Fruit fly (Drosophila melanogaster) whole organism, embryonic: Measurements from ENCODE around the gene CG17224.

ENCODE experiments used
- Antp ChIP-seq: fragments of 200-800 bp; sonication (Bioruptor generic); optimal IDR thresholded peaks from 3 replicates; lab custom pipeline; 2016; ENCODE audit warnings: missing biosample characterization, missing genetic modification characterization
- B-H1 ChIP-seq: fragments of 200-800 bp; sonication (Bioruptor generic); IDR thresholded peaks from 3 replicates; pipeline ENCODE4 v1.3.6; 2022; ENCODE audit warnings: missing biosample characterization, missing genetic modification characterization
- Blimp-1 ChIP-seq: fragments of 200-800 bp; sonication (Bioruptor generic); optimal IDR thresholded peaks from 3 replicates; lab custom pipeline; 2018; ENCODE audit warnings: missing biosample characterization, missing genetic modification characterization, mild to moderate bottlenecking, moderate library complexity, missing genetic modification reagents
- CG1024 ChIP-seq: fragments of 200-800 bp; sonication (Bioruptor generic); IDR thresholded peaks from 2 replicates; pipeline ENCODE4 v1.3.6; 2022; ENCODE audit warnings: missing biosample characterization, missing genetic modification characterization
- CG10274 ChIP-seq: fragments of 200-800 bp; sonication (Bioruptor generic); optimal IDR thresholded peaks from 3 replicates; lab custom pipeline; 2017; ENCODE audit warnings: missing biosample characterization, mild to moderate bottlenecking, missing genetic modification characterization
- CG10565 ChIP-seq: fragments of 200-800 bp; sonication (Bioruptor generic); optimal IDR thresholded peaks from 3 replicates; lab custom pipeline; 2016; ENCODE audit warnings: missing biosample characterization, mild to moderate bottlenecking, missing genetic modification characterization
- CG12155 ChIP-seq: fragments of 200-800 bp; sonication (Bioruptor generic); optimal IDR thresholded peaks from 3 replicates; lab custom pipeline; 2016; ENCODE audit warnings: missing biosample characterization, missing genetic modification characterization
- CG12299 ChIP-seq: fragments of 200-800 bp; sonication (Bioruptor generic); optimal IDR thresholded peaks from 2 replicates; lab custom pipeline; 2018; ENCODE audit warnings: missing biosample characterization, mild to moderate bottlenecking, missing genetic modification characterization
- CG14965 ChIP-seq: fragments of 200-800 bp; sonication (Bioruptor generic); optimal IDR thresholded peaks from 2 replicates; lab custom pipeline; 2016; ENCODE audit warnings: missing biosample characterization, missing genetic modification characterization, borderline replicate concordance
- CG17186 ChIP-seq: fragments of 200-800 bp; sonication (Bioruptor generic); optimal IDR thresholded peaks from 3 replicates; lab custom pipeline; 2017; ENCODE audit warnings: missing biosample characterization, missing genetic modification reagents, missing genetic modification characterization
- CG31441 ChIP-seq: fragments of 200-800 bp; sonication (Bioruptor generic); IDR thresholded peaks from 2 replicates; pipeline ENCODE4 v1.3.6; 2022; ENCODE audit warnings: missing biosample characterization, missing genetic modification characterization
- CG34376 ChIP-seq: fragments of 200-800 bp; sonication (Bioruptor generic); optimal IDR thresholded peaks from 2 replicates; lab custom pipeline; 2018; ENCODE audit warnings: missing biosample characterization, mild to moderate bottlenecking, missing genetic modification characterization
- CG42726 ChIP-seq: fragments of 200-800 bp; sonication (Bioruptor generic); IDR thresholded peaks from 2 replicates; pipeline ENCODE4 v1.3.6; 2022; ENCODE audit warnings: missing biosample characterization, missing genetic modification characterization; ENCODE audit not compliant: partially characterized antibody
- CG4730 ChIP-seq: fragments of 200-800 bp; sonication (Bioruptor generic); IDR thresholded peaks from 2 replicates; pipeline ENCODE4 v1.3.6; 2022; ENCODE audit warnings: missing biosample characterization, missing genetic modification characterization
- CG6813 ChIP-seq: fragments of 200-800 bp; sonication (Bioruptor generic); optimal IDR thresholded peaks from 2 replicates; lab custom pipeline; 2017; ENCODE audit warnings: missing biosample characterization, missing genetic modification characterization, mild to moderate bottlenecking, moderate library complexity, missing genetic modification reagents
- CG6854 ChIP-seq: fragments of 200-800 bp; sonication (Bioruptor generic); optimal IDR thresholded peaks from 3 replicates; lab custom pipeline; 2017; ENCODE audit warnings: missing biosample characterization, mild to moderate bottlenecking, missing genetic modification characterization
- CG7271 ChIP-seq: fragments of 200-800 bp; sonication (Bioruptor generic); optimal IDR thresholded peaks from 2 replicates; lab custom pipeline; 2018; ENCODE audit warnings: missing biosample characterization, mild to moderate bottlenecking, missing genetic modification characterization, moderate library complexity
- CG7556 ChIP-seq: fragments of 200-800 bp; sonication (Bioruptor generic); optimal IDR thresholded peaks from 2 replicates; lab custom pipeline; 2017; ENCODE audit warnings: missing biosample characterization, mild to moderate bottlenecking, missing genetic modification characterization
- CG7963 ChIP-seq: fragments of 200-800 bp; sonication (Bioruptor generic); IDR thresholded peaks from 3 replicates; pipeline ENCODE4 v1.3.6; 2022; ENCODE audit warnings: missing biosample characterization, missing genetic modification characterization; ENCODE audit not compliant: partially characterized antibody
- CG8290 ChIP-seq, 3 experiments: fragments of 200-800 bp; sonication (Bioruptor generic); optimal IDR thresholded peaks; 2 replicates each; lab custom pipeline; 2016 to 2019; ENCODE audit warnings: missing biosample characterization in 3 of 3, missing genetic modification characterization in 3 of 3, mild to moderate bottlenecking in 2 of 3, moderate library complexity in 1 of 3
- Camta ChIP-seq: fragments of 200-800 bp; sonication (Bioruptor generic); optimal IDR thresholded peaks from 2 replicates; lab custom pipeline; 2016; ENCODE audit warnings: missing biosample characterization, missing genetic modification characterization
- CoRest ChIP-seq: fragments of 200-800 bp; sonication (Bioruptor generic); optimal IDR thresholded peaks from 3 replicates; lab custom pipeline; 2018; ENCODE audit warnings: missing biosample characterization, mild to moderate bottlenecking, missing genetic modification characterization, moderate library complexity
- E2f2 ChIP-seq: fragments of 200-800 bp; sonication (Bioruptor generic); IDR thresholded peaks from 2 replicates; pipeline ENCODE4 v1.3.6; 2022; ENCODE audit warnings: missing biosample characterization, missing genetic modification characterization
- Fer1 ChIP-seq: fragments of 200-800 bp; sonication (Bioruptor generic); optimal IDR thresholded peaks from 2 replicates; lab custom pipeline; 2017; ENCODE audit warnings: missing biosample characterization, mild to moderate bottlenecking, missing genetic modification characterization
- HHEX ChIP-seq: fragments of 200-800 bp; sonication (Bioruptor generic); optimal IDR thresholded peaks from 3 replicates; lab custom pipeline; 2017; ENCODE audit warnings: missing biosample characterization, mild to moderate bottlenecking, missing genetic modification characterization, missing genetic modification reagents
- HmgD ChIP-seq: fragments of 200-800 bp; sonication (Bioruptor generic); optimal IDR thresholded peaks from 3 replicates; lab custom pipeline; 2016; ENCODE audit warnings: missing biosample characterization, missing genetic modification characterization
- Mes4 ChIP-seq: fragments of 200-800 bp; sonication (Bioruptor generic); optimal IDR thresholded peaks from 2 replicates; lab custom pipeline; 2016; ENCODE audit warnings: missing biosample characterization, missing genetic modification characterization
- Oli ChIP-seq: fragments of 200-800 bp; sonication (Bioruptor generic); optimal IDR thresholded peaks from 2 replicates; lab custom pipeline; 2018; ENCODE audit warnings: missing biosample characterization, mild to moderate bottlenecking, missing genetic modification characterization, moderate library complexity
- Optix ChIP-seq: fragments of 200-800 bp; sonication (Bioruptor generic); IDR thresholded peaks from 3 replicates; pipeline ENCODE4 v1.3.6; 2022; ENCODE audit warnings: missing biosample characterization, missing genetic modification characterization
- Ptx1 ChIP-seq: fragments of 200-800 bp; sonication (Bioruptor generic); IDR thresholded peaks from 2 replicates; pipeline ENCODE4 v1.3.6; 2022; ENCODE audit warnings: missing biosample characterization, missing genetic modification characterization
- aop ChIP-seq: fragments of 200-800 bp; sonication (Bioruptor generic); IDR thresholded peaks from 2 replicates; pipeline ENCODE4 v1.3.6; 2022; ENCODE audit warnings: missing biosample characterization, missing genetic modification characterization
- ap ChIP-seq: fragments of 200-800 bp; sonication (Bioruptor generic); IDR thresholded peaks from 2 replicates; pipeline ENCODE4 v1.3.6; 2022; ENCODE audit warnings: missing biosample characterization, missing genetic modification characterization
- ash1 ChIP-seq: fragments of 200-800 bp; sonication (Bioruptor generic); optimal IDR thresholded peaks from 2 replicates; lab custom pipeline; 2018; ENCODE audit warnings: missing biosample characterization, mild to moderate bottlenecking, missing genetic modification characterization
- az2 ChIP-seq: fragments of 200-800 bp; sonication (Bioruptor generic); optimal IDR thresholded peaks from 3 replicates; lab custom pipeline; 2016; ENCODE audit warnings: missing biosample characterization, missing genetic modification characterization
- cad ChIP-seq: fragments of >200 bp; optimal IDR thresholded peaks from 2 replicates; lab custom pipeline; 2017; ENCODE audit warnings: missing biosample characterization, missing genetic modification characterization
- danr ChIP-seq: fragments of 200-800 bp; sonication (Bioruptor generic); IDR thresholded peaks from 2 replicates; pipeline ENCODE4 v1.3.6; 2022; ENCODE audit warnings: missing biosample characterization, missing genetic modification characterization
- eve ChIP-seq, 2 experiments: fragments of >200 bp; optimal IDR thresholded peaks; 2 replicates each; lab custom pipeline; 2017; ENCODE audit warnings: missing biosample characterization in 2 of 2, missing genetic modification characterization in 2 of 2
- gfzf ChIP-seq: fragments of 200-800 bp; sonication (Bioruptor generic); optimal IDR thresholded peaks from 2 replicates; lab custom pipeline; 2016; ENCODE audit warnings: missing biosample characterization, mild to moderate bottlenecking, missing genetic modification characterization, moderate library complexity
- gsb-n ChIP-seq: fragments of 200-800 bp; sonication (Bioruptor generic); optimal IDR thresholded peaks from 3 replicates; lab custom pipeline; 2018; ENCODE audit warnings: missing biosample characterization, mild to moderate bottlenecking, missing genetic modification characterization
- hb ChIP-seq: fragments of 200-800 bp; sonication (Bioruptor generic); IDR thresholded peaks from 3 replicates; pipeline ENCODE4 v1.3.6; 2022; ENCODE audit warnings: missing biosample characterization, missing genetic modification characterization; ENCODE audit not compliant: partially characterized antibody
- ind ChIP-seq: fragments of 200-800 bp; sonication (Bioruptor generic); optimal IDR thresholded peaks from 3 replicates; lab custom pipeline; 2016; ENCODE audit warnings: missing biosample characterization, missing genetic modification characterization
- luna ChIP-seq: fragments of 200-800 bp; sonication (Bioruptor generic); optimal IDR thresholded peaks from 2 replicates; lab custom pipeline; 2016; ENCODE audit warnings: missing biosample characterization, missing genetic modification characterization
- mld ChIP-seq: fragments of 200-800 bp; sonication (Bioruptor generic); IDR thresholded peaks from 3 replicates; pipeline ENCODE4 v1.3.6; 2022; ENCODE audit warnings: missing biosample characterization, missing genetic modification characterization; ENCODE audit not compliant: partially characterized antibody
- pan ChIP-seq, 4 experiments: fragments of >200 bp in 3 of 4; fragments of 200-800 bp in 1 of 4; sonication (Bioruptor generic) in 1 of 4; optimal IDR thresholded peaks in 3 of 4; IDR thresholded peaks in 1 of 4; 2 replicates each; pipeline versions ENCODE4 v1.3.6 to Lab custom; 2017 to 2022; ENCODE audit warnings: missing biosample characterization in 2 of 4, missing genetic modification characterization in 2 of 4, mixed read lengths in 1 of 4
- sima ChIP-seq: fragments of 200-800 bp; sonication (Bioruptor generic); optimal IDR thresholded peaks from 2 replicates; lab custom pipeline; 2016; ENCODE audit warnings: missing biosample characterization, missing genetic modification characterization
- tup ChIP-seq: fragments of 200-800 bp; sonication (Bioruptor generic); optimal IDR thresholded peaks from 2 replicates; lab custom pipeline; 2016; ENCODE audit warnings: missing biosample characterization, mild to moderate bottlenecking, missing genetic modification characterization, moderate library complexity
- tx ChIP-seq: fragments of 200-800 bp; sonication (Bioruptor generic); optimal IDR thresholded peaks from 2 replicates; lab custom pipeline; 2016; ENCODE audit warnings: missing biosample characterization, missing genetic modification characterization
- unpg ChIP-seq: fragments of 200-800 bp; sonication (Bioruptor generic); optimal IDR thresholded peaks from 3 replicates; lab custom pipeline; 2018; ENCODE audit warnings: missing biosample characterization, mild to moderate bottlenecking, missing genetic modification characterization, moderate library complexity

The CG17224 gene

DNA sequence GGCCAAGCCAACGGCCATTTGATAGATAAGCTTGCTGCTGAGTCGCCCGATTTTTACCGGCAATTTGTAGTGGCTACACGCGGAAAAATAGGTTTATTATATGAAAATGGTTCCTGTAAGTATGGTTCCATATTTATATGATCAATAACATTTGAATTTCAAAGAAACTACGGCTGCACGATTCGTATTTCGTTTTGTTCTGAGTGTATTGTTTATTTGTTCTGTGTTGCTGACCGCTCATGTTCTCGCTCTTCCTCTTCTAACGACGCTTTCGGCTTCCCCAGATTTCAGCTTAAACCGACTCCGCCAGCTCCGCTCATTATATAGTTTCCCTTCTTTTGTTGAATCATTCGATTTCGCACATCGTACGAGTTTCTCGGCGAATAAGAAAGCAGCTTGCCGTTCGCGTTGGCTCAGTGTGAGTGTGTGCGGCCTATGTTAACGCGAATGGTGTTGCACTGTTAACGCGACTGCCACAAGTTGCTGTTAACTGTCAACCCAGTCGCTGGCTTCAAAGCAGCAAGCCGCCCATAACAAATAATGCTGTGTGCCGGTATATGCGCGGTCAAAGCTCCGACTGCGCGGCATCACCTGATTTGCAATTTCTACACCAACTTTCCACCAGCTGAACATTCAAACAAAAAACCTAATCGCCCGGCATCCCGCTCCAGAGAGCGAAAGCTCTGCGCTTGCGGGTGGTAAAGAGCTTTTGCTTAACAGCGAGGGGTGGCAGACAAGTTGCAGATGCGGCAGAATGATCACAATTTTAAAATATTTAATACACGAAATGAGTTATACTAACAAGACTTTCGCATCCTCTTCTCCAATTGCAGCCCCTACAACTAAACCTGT is 40.9 kb upstream of the CG17224 start (continued):
- TF ChIP-seq luna (GFP tag; lab: Kevin White, UChicago) (peak; percentile 15), CG4730 (GFP tag; lab: Robert Waterston, UW) (no peak), tup (GFP tag; lab: Kevin White, UChicago) (no peak), CG10565 (no peak), unpg (GFP tag; lab: Kevin White, UChicago) (no peak), E2f2 (GFP tag; lab: Robert Waterston, UW) (peak; percentile 43; the same call in 1 of the 2 replicates), Blimp-1 (GFP tag; lab: Kevin White, UChicago) (no peak), Antp (peak; percentile 18), pan (optimal IDR thresholded peaks at IDR 0.05; lab: Kevin White, UChicago) (no peak), pan (GFP tag; optimal IDR thresholded peaks at IDR 0.05 in 1 of 2, IDR thresholded peaks at IDR 0.05 in 1 of 2) (no peak), mld (GFP tag; lab: Robert Waterston, UW) (no peak), sima (GFP tag; lab: Kevin White, UChicago) (no peak), ap (no peak), ash1 (GFP tag; lab: Kevin White, UChicago) (no peak), eve (GFP tag; optimal IDR thresholded peaks at IDR 0.05; lab: Kevin White, UChicago) (no peak), cad (no peak), gfzf (GFP tag; lab: Kevin White, UChicago) (no peak), Mes4 (GFP tag; lab: Kevin White, UChicago) (no peak), Oli (tag; lab: Kevin White, UChicago) (peak; percentile 2), HHEX (GFP tag; lab: Kevin White, UChicago) (no peak), tx (peak; percentile 13), CG42726 (GFP tag; lab: Robert Waterston, UW) (no peak), CG10274 (GFP tag; lab: Kevin White, UChicago) (no peak), CG14965 (GFP tag; lab: Kevin White, UChicago) (no peak), CG6854 (GFP tag; lab: Kevin White, UChicago) (no peak), CG7271 (no peak), Camta (GFP tag; lab: Kevin White, UChicago) (peak; percentile 22), ind (GFP tag; lab: Kevin White, UChicago) (peak; percentile 5), B-H1 (GFP tag; lab: Robert Waterston, UW) (no peak), az2 (GFP tag; lab: Kevin White, UChicago) (no peak), Fer1 (GFP tag; lab: Kevin White, UChicago) (no peak), CG6813 (GFP tag; lab: Kevin White, UChicago) (no peak), CG8290 (GFP tag; optimal IDR thresholded peaks at IDR 0.05; lab: Kevin White, UChicago) (no peak), CG8290 (tag; optimal IDR thresholded peaks at IDR 0.05; lab: Kevin White, UChicago) (no peak), CG31441 (no peak), HmgD (GFP tag; lab: Kevin White, UChicago) (no peak), Optix (GFP tag; lab: Robert Waterston, UW) (no peak), CG1024 (no peak), CG17186 (GFP tag; lab: Kevin White, UChicago) (no peak), CG12155 (GFP tag; lab: Kevin White, UChicago) (no peak), CG34376 (GFP tag; lab: Kevin White, UChicago) (no peak), CG7963 (no peak), danr (GFP tag; lab: Robert Waterston, UW) (no peak), aop (GFP tag; lab: Robert Waterston, UW) (no peak), Ptx1 (GFP tag; lab: Robert Waterston, UW) (peak; percentile 62), hb (GFP tag; lab: Robert Waterston, UW) (no peak), gsb-n (no peak), CoRest (tag; lab: Kevin White, UChicago) (peak; percentile 21), CG12299 (tag; lab: Kevin White, UChicago) (no peak), CG7556 (GFP tag; lab: Kevin White, UChicago) (peak; percentile 40)
